Fruit fly (Drosophila melanogaster) whole organism, wandering third instar larva: Measurements from ENCODE around the gene CG17065.

Experiments
- Abd-B ChIP-seq: fragments of >200 bp; optimal IDR thresholded peaks from 2 replicates; lab custom pipeline; 2017; ENCODE audit warnings: missing biosample characterization, missing genetic modification characterization
- CG32264 ChIP-seq: fragments of 200-800 bp; sonication (Bioruptor generic); optimal IDR thresholded peaks from 2 replicates; lab custom pipeline; 2016; ENCODE audit warnings: missing biosample characterization, missing genetic modification characterization
- CG9705 ChIP-seq: fragments of 200-800 bp; sonication (Bioruptor generic); optimal IDR thresholded peaks from 2 replicates; lab custom pipeline; 2018; ENCODE audit warnings: missing biosample characterization, mild to moderate bottlenecking, missing genetic modification characterization
- CrebA ChIP-seq: fragments of 200-800 bp; sonication (Bioruptor generic); optimal IDR thresholded peaks from 2 replicates; lab custom pipeline; 2016; ENCODE audit warnings: missing biosample characterization, mild to moderate bottlenecking, missing genetic modification characterization, borderline replicate concordance
- Dfd ChIP-seq: fragments of >200 bp; optimal IDR thresholded peaks from 2 replicates; lab custom pipeline; 2017; ENCODE audit warnings: missing biosample characterization, missing genetic modification characterization
- GATAd ChIP-seq: sonication (Bioruptor generic); optimal IDR thresholded peaks from 2 replicates; lab custom pipeline; 2016; ENCODE audit warnings: missing biosample characterization, missing genetic modification characterization
- HLH106 ChIP-seq: fragments of 200-800 bp; optimal IDR thresholded peaks from 3 replicates; lab custom pipeline; 2019; ENCODE audit warnings: missing biosample characterization, mild to moderate bottlenecking, missing genetic modification characterization, moderate library complexity
- Hnf4 ChIP-seq: fragments of 200-800 bp; sonication (Bioruptor generic); optimal IDR thresholded peaks from 2 replicates; lab custom pipeline; 2016; ENCODE audit warnings: missing biosample characterization, mild to moderate bottlenecking, missing genetic modification characterization
- Hr78 ChIP-seq: fragments of >200 bp; optimal IDR thresholded peaks from 2 replicates; lab custom pipeline; 2017; ENCODE audit warnings: missing biosample characterization, missing genetic modification characterization
- Hr83 ChIP-seq: fragments of 200-300 bp; sonication (Bioruptor generic); optimal IDR thresholded peaks from 2 replicates; lab custom pipeline; 2016; ENCODE audit warnings: missing biosample characterization, mild to moderate bottlenecking, missing genetic modification characterization, moderate library complexity; ENCODE audit not compliant: poor library complexity, severe bottlenecking
- Jra ChIP-seq: sonication (Bioruptor generic); optimal IDR thresholded peaks from 2 replicates; lab custom pipeline; 2016; ENCODE audit warnings: missing biosample characterization, missing genetic modification characterization
- N ChIP-seq: fragments of >200 bp; optimal IDR thresholded peaks from 2 replicates; lab custom pipeline; 2018; ENCODE audit warnings: missing biosample characterization, missing external identifiers, missing genetic modification characterization
- Rel ChIP-seq, 2 experiments: fragments of 200-800 bp; sonication (Bioruptor generic) in 1 of 2; optimal IDR thresholded peaks; 2 replicates in 1 of 2; 3 replicates in 1 of 2; lab custom pipeline; 2016 to 2019; ENCODE audit warnings: mild to moderate bottlenecking in 2 of 2, missing biosample characterization in 2 of 2, missing genetic modification characterization in 2 of 2, moderate library complexity in 1 of 2
- Sp1 ChIP-seq: fragments of 200-800 bp; sonication (Bioruptor generic); optimal IDR thresholded peaks from 3 replicates; lab custom pipeline; 2019; ENCODE audit warnings: missing biosample characterization, mild to moderate bottlenecking, missing genetic modification characterization, moderate library complexity
- Vsx2 ChIP-seq: fragments of 200-300, 225-300 bp; sonication (Bioruptor generic); optimal IDR thresholded peaks from 2 replicates; lab custom pipeline; 2018; ENCODE audit warnings: missing biosample characterization, missing genetic modification characterization; ENCODE audit not compliant: partially characterized antibody
- br ChIP-seq: fragments of 200-800 bp; sonication (Bioruptor generic); optimal IDR thresholded peaks from 2 replicates; lab custom pipeline; 2016; ENCODE audit warnings: missing biosample characterization, missing genetic modification characterization
- dl ChIP-seq, 2 experiments: fragments of 175-275, 200-275 bp in 1 of 2; fragments of 200-275 bp in 1 of 2; sonication (Bioruptor generic); optimal IDR thresholded peaks; lab custom pipeline; 2018; ENCODE audit warnings: mild to moderate bottlenecking in 2 of 2, missing biosample characterization in 2 of 2, missing genetic modification characterization in 2 of 2, moderate library complexity in 2 of 2; ENCODE audit not compliant: partially characterized antibody in 2 of 2, insufficient read depth in 1 of 2
- dmrt93B ChIP-seq: fragments of 200-800 bp; sonication (Bioruptor generic); optimal IDR thresholded peaks from 2 replicates; lab custom pipeline; 2018; ENCODE audit warnings: missing biosample characterization, mild to moderate bottlenecking, missing genetic modification characterization
- dsf ChIP-seq: sonication (Bioruptor generic); optimal IDR thresholded peaks from 2 replicates; lab custom pipeline; 2016; ENCODE audit warnings: missing biosample characterization, missing genetic modification characterization, borderline replicate concordance
- ey ChIP-seq: fragments of 200-800 bp; sonication (Bioruptor generic); optimal IDR thresholded peaks from 2 replicates; lab custom pipeline; 2016; ENCODE audit warnings: missing biosample characterization, missing genetic modification characterization
- fru ChIP-seq: fragments of 200-800 bp; sonication (Bioruptor generic); optimal IDR thresholded peaks from 3 replicates; lab custom pipeline; 2016; ENCODE audit warnings: missing biosample characterization, mild to moderate bottlenecking, missing genetic modification characterization
- h ChIP-seq: fragments of 200-800 bp; sonication (Bioruptor generic); optimal IDR thresholded peaks from 3 replicates; lab custom pipeline; 2016; ENCODE audit warnings: missing biosample characterization, mild to moderate bottlenecking, missing genetic modification characterization
- jim ChIP-seq: fragments of 175-275, 200-325 bp; sonication (Bioruptor generic); optimal IDR thresholded peaks from 2 replicates; lab custom pipeline; 2016; ENCODE audit warnings: missing biosample characterization, mild to moderate bottlenecking, missing genetic modification characterization
- pan ChIP-seq: fragments of >200 bp; optimal IDR thresholded peaks from 2 replicates; lab custom pipeline; 2017
- psq ChIP-seq: fragments of 200-800 bp; sonication (Bioruptor generic); optimal IDR thresholded peaks from 3 replicates; lab custom pipeline; 2017; ENCODE audit warnings: missing biosample characterization, mild to moderate bottlenecking, missing genetic modification characterization, moderate library complexity
- rgr ChIP-seq: fragments of 200-800 bp; sonication (Bioruptor generic); optimal IDR thresholded peaks from 3 replicates; lab custom pipeline; 2016; ENCODE audit warnings: missing biosample characterization, mild to moderate bottlenecking, missing genetic modification characterization
- sage ChIP-seq: fragments of 200-800 bp; sonication (Bioruptor generic); optimal IDR thresholded peaks from 2 replicates; lab custom pipeline; 2016; ENCODE audit warnings: missing biosample characterization, mild to moderate bottlenecking, missing genetic modification characterization
- sv ChIP-seq: fragments of 200-800 bp; sonication (Bioruptor generic); optimal IDR thresholded peaks from 3 replicates; lab custom pipeline; 2016; ENCODE audit warnings: missing biosample characterization, missing genetic modification characterization
- tai ChIP-seq: sonication (Bioruptor generic); optimal IDR thresholded peaks from 2 replicates; lab custom pipeline; 2016; ENCODE audit warnings: missing biosample characterization, missing genetic modification characterization
- usp ChIP-seq: fragments of >200 bp; optimal IDR thresholded peaks from 2 replicates; lab custom pipeline; 2017; ENCODE audit warnings: missing biosample characterization, missing genetic modification characterization
- woc ChIP-seq: sonication (Bioruptor generic); optimal IDR thresholded peaks from 2 replicates; lab custom pipeline; 2016; ENCODE audit warnings: missing biosample characterization, mild to moderate bottlenecking, missing genetic modification characterization

Gene CG17065

dm6 chrX:20247710-20248109 lies 9.3 kb downstream of the CG17065 start (continued):
- no peak for TF ChIP-seq GATAd (GFP tag; lab: Kevin White, UChicago)
- no peak for TF ChIP-seq CG32264 (GFP tag; lab: Kevin White, UChicago)
- TF ChIP-seq HLH106: peak; percentile 43
- TF ChIP-seq CG9705 (GFP tag; lab: Kevin White, UChicago): no peak
- TF ChIP-seq dsf (GFP tag; lab: Kevin White, UChicago): no peak
- TF ChIP-seq Rel (GFP tag; optimal IDR thresholded peaks at IDR 0.05; lab: Kevin White, UChicago): no peak
- no peak for TF ChIP-seq Rel (tag; optimal IDR thresholded peaks at IDR 0.05; lab: Kevin White, UChicago)
- peak; percentile 20 for TF ChIP-seq h (GFP tag; lab: Kevin White, UChicago)
- no peak for TF ChIP-seq dmrt93B (GFP tag; lab: Kevin White, UChicago)
- TF ChIP-seq usp (GFP tag; lab: Kevin White, UChicago): no peak

- TF ChIP-seq Hnf4 (GFP tag; lab: Kevin White, UChicago): no peak
- TF ChIP-seq h (GFP tag; lab: Kevin White, UChicago): no peak
- no peak for TF ChIP-seq dl (GFP tag; optimal IDR thresholded peaks at IDR 0.05; lab: Kevin White, UChicago; ENCODE audit: insufficient read depth in 1 of 2, partially characterized antibody in 2 of 2)
- no peak for TF ChIP-seq tai (GFP tag; lab: Kevin White, UChicago)
- TF ChIP-seq Jra (GFP tag; lab: Kevin White, UChicago): no peak
- no peak for TF ChIP-seq dsf (GFP tag; lab: Kevin White, UChicago)
- no peak for TF ChIP-seq CrebA
- TF ChIP-seq psq (GFP tag; lab: Kevin White, UChicago): no peak
- TF ChIP-seq Hr83: no peak
- TF ChIP-seq jim (GFP tag; lab: Kevin White, UChicago): no peak
- TF ChIP-seq sage: no peak
- TF ChIP-seq, all 38 proteins: peak for 0
Observed at dm6 chrX:20245218-20245863, 11.7 kb downstream of the CG17065 start.

dm6 chrX:20244278-20244677 lies 12.7 kb downstream of the CG17065 start, which contains the start of gene Peritrophin-A:
TSS of gene Peritrophin-A (plus strand) at chrX:20244647.
- TF ChIP-seq fru (GFP tag; lab: Kevin White, UChicago) (no peak), CG32264 (GFP tag; lab: Kevin White, UChicago) (no peak), h (GFP tag; lab: Kevin White, UChicago) (no peak), dl (GFP tag; optimal IDR thresholded peaks at IDR 0.05; lab: Kevin White, UChicago; ENCODE audit: insufficient read depth in 1 of 2, partially characterized antibody in 2 of 2) (no peak), jim (GFP tag; lab: Kevin White, UChicago) (peak; percentile 16), usp (GFP tag; lab: Kevin White, UChicago) (no peak), br (no peak), Abd-B (GFP tag; lab: Kevin White, UChicago) (no peak), Vsx2 (GFP tag; lab: Kevin White, UChicago) (no peak), Sp1 (peak; percentile 25), dmrt93B (GFP tag; lab: Kevin White, UChicago) (no peak), Hr78 (GFP tag; lab: Kevin White, UChicago) (no peak)

- TF ChIP-seq HLH106 (no peak), ey (GFP tag; lab: Kevin White, UChicago) (no peak), Dfd (GFP tag; lab: Kevin White, UChicago) (no peak), sv (no peak)
- TF ChIP-seq, all 38 proteins: peak for 0
Observed at dm6 chrX:20243274-20243839, 13.6 kb downstream of the CG17065 start.

dm6 chrX:20240518-20241186 lies 16.3 kb downstream of the CG17065 start:
- TF ChIP-seq N (GFP tag; lab: Kevin White, UChicago): no peak
- no peak for TF ChIP-seq Hr83
- no peak for TF ChIP-seq GATAd (GFP tag; lab: Kevin White, UChicago)
- no peak for TF ChIP-seq rgr
- TF ChIP-seq Vsx2 (GFP tag; lab: Kevin White, UChicago): no peak
- TF ChIP-seq woc (GFP tag; lab: Kevin White, UChicago): no peak
- TF ChIP-seq Hnf4 (GFP tag; lab: Kevin White, UChicago): no peak
- TF ChIP-seq pan: no peak
- TF ChIP-seq sage: no peak
- no peak for TF ChIP-seq CG9705 (GFP tag; lab: Kevin White, UChicago)
